Worm (Caenorhabditis elegans) whole organism, late embryonic: ENCODE results near the gene K02F3.2.

ENCODE experiments used
- C38D4.7 ChIP-seq: fragments of 200-800 bp; sonication (Bioruptor generic); optimal IDR thresholded peaks from 2 replicates; lab custom pipeline; 2018; ENCODE audit warnings: mild to moderate bottlenecking, missing genetic modification characterization, moderate library complexity, missing compliant biosample characterization
- K09A11.1 ChIP-seq: sonication (generic microtip); optimal IDR thresholded peaks from 2 replicates; lab custom pipeline; 2017; ENCODE audit warnings: antibody characterized with exemption, mild to moderate bottlenecking, missing genetic modification characterization, missing compliant biosample characterization; ENCODE audit not compliant: insufficient read depth
- ahr-1 ChIP-seq: sonication (generic microtip); optimal IDR thresholded peaks from 2 replicates; lab custom pipeline; 2016; ENCODE audit warnings: missing genetic modification characterization, missing compliant biosample characterization
- ceh-14 ChIP-seq: sonication (generic microtip); optimal IDR thresholded peaks from 2 replicates; lab custom pipeline; 2016; ENCODE audit warnings: missing genotype, missing genetic modification characterization, missing compliant biosample characterization
- ceh-18 ChIP-seq: sonication (generic microtip); optimal IDR thresholded peaks from 2 replicates; lab custom pipeline; 2016; ENCODE audit warnings: missing genetic modification characterization, missing compliant biosample characterization
- ceh-19 ChIP-seq: fragments of 200-800 bp; sonication (Bioruptor generic); optimal IDR thresholded peaks from 2 replicates; lab custom pipeline; 2018; ENCODE audit warnings: mild to moderate bottlenecking, missing genetic modification characterization, missing compliant biosample characterization
- ceh-2 ChIP-seq: sonication (generic microtip); optimal IDR thresholded peaks from 2 replicates; lab custom pipeline; 2016; ENCODE audit warnings: missing genotype, missing genetic modification characterization, missing compliant biosample characterization
- ceh-22 ChIP-seq: sonication (generic microtip); optimal IDR thresholded peaks from 2 replicates; lab custom pipeline; 2017; ENCODE audit warnings: missing biosample characterization, missing genetic modification characterization
- ceh-30 ChIP-seq: fragments of 150-350 bp; optimal IDR thresholded peaks from 2 replicates; lab custom pipeline; 2014; ENCODE audit warnings: missing biosample characterization, missing genetic modification characterization
- ceh-31 ChIP-seq: sonication (generic microtip); optimal IDR thresholded peaks from 2 replicates; lab custom pipeline; 2016; ENCODE audit warnings: missing genetic modification characterization, missing compliant biosample characterization
- ceh-34 ChIP-seq: sonication (generic microtip); optimal IDR thresholded peaks from 2 replicates; lab custom pipeline; 2016; ENCODE audit warnings: mild to moderate bottlenecking, missing genetic modification characterization, missing compliant biosample characterization
- ceh-45 ChIP-seq: fragments of 200-800 bp; sonication (Bioruptor generic); IDR thresholded peaks from 2 replicates; pipeline ENCODE4 v1.3.6; 2022; ENCODE audit warnings: missing genetic modification reagents, missing genetic modification characterization, missing compliant biosample characterization
- ceh-9 ChIP-seq: sonication (generic microtip); optimal IDR thresholded peaks from 2 replicates; lab custom pipeline; 2016; ENCODE audit warnings: mild to moderate bottlenecking, missing genetic modification characterization, inconsistent platforms, missing compliant biosample characterization
- dmd-4 ChIP-seq: sonication (generic microtip); optimal IDR thresholded peaks from 2 replicates; lab custom pipeline; 2016; ENCODE audit warnings: borderline replicate concordance, missing genetic modification characterization, missing compliant biosample characterization
- dve-1 ChIP-seq: sonication (generic microtip); optimal IDR thresholded peaks from 2 replicates; lab custom pipeline; 2017; ENCODE audit warnings: antibody characterized with exemption, mild to moderate bottlenecking, missing genetic modification characterization, missing compliant biosample characterization
- elt-2 ChIP-seq: sonication (generic microtip); optimal IDR thresholded peaks from 2 replicates; lab custom pipeline; 2016; ENCODE audit warnings: missing genetic modification reagents, missing genetic modification characterization, missing compliant biosample characterization
- elt-4 ChIP-seq: sonication (generic microtip); optimal IDR thresholded peaks from 2 replicates; lab custom pipeline; 2016; ENCODE audit warnings: missing genetic modification characterization, missing compliant biosample characterization
- ets-4 ChIP-seq: sonication (generic microtip); optimal IDR thresholded peaks from 2 replicates; lab custom pipeline; 2016; ENCODE audit warnings: missing genetic modification characterization, missing compliant biosample characterization
- eyg-1 ChIP-seq: sonication (generic microtip); optimal IDR thresholded peaks from 2 replicates; lab custom pipeline; 2016; ENCODE audit warnings: missing genotype, missing genetic modification characterization, missing compliant biosample characterization
- fax-1 ChIP-seq: sonication (generic microtip); optimal IDR thresholded peaks from 2 replicates; lab custom pipeline; 2016; ENCODE audit warnings: missing genotype, missing genetic modification characterization, missing compliant biosample characterization
- gmeb-2 ChIP-seq: sonication (generic microtip); optimal IDR thresholded peaks from 2 replicates; lab custom pipeline; 2016; ENCODE audit warnings: missing genetic modification characterization, inconsistent platforms, missing compliant biosample characterization
- hlh-30 ChIP-seq: sonication (generic microtip); optimal IDR thresholded peaks from 2 replicates; lab custom pipeline; 2017; ENCODE audit warnings: antibody characterized with exemption, missing genetic modification characterization, missing compliant biosample characterization; ENCODE audit not compliant: insufficient read depth
- hlh-6 ChIP-seq: sonication (generic microtip); optimal IDR thresholded peaks from 2 replicates; lab custom pipeline; 2016; ENCODE audit warnings: missing genotype, missing genetic modification characterization, missing compliant biosample characterization
- hlh-8 ChIP-seq: sonication (generic microtip); optimal IDR thresholded peaks from 2 replicates; lab custom pipeline; 2016; ENCODE audit warnings: missing genotype, missing genetic modification characterization, missing compliant biosample characterization
- lim-6 ChIP-seq: sonication (generic microtip); optimal IDR thresholded peaks from 2 replicates; lab custom pipeline; 2016; ENCODE audit warnings: missing genetic modification characterization, missing compliant biosample characterization
- mec-3 ChIP-seq: sonication (generic microtip); optimal IDR thresholded peaks from 2 replicates; lab custom pipeline; 2016; ENCODE audit warnings: borderline replicate concordance, missing genetic modification characterization, missing compliant biosample characterization
- nhr-11 ChIP-seq: fragments of 150-350 bp; optimal IDR thresholded peaks from 2 replicates; lab custom pipeline; 2014; ENCODE audit warnings: missing biosample characterization, missing genetic modification characterization
- nhr-232 ChIP-seq: sonication (generic microtip); optimal IDR thresholded peaks from 2 replicates; lab custom pipeline; 2016; ENCODE audit warnings: missing genetic modification characterization, missing compliant biosample characterization
- npax-4 ChIP-seq: sonication (generic microtip); optimal IDR thresholded peaks from 2 replicates; lab custom pipeline; 2016; ENCODE audit warnings: missing genetic modification characterization, missing compliant biosample characterization
- odd-2 ChIP-seq: sonication (generic microtip); optimal IDR thresholded peaks from 2 replicates; lab custom pipeline; 2017; ENCODE audit warnings: antibody characterized with exemption, mild to moderate bottlenecking, missing genetic modification characterization, missing compliant biosample characterization
- pag-3 ChIP-seq: sonication (generic microtip); optimal IDR thresholded peaks from 2 replicates; lab custom pipeline; 2016; ENCODE audit warnings: missing compliant biosample characterization, missing genetic modification characterization, borderline replicate concordance
- pax-1 ChIP-seq: fragments of 150-350 bp; optimal IDR thresholded peaks from 2 replicates; lab custom pipeline; 2014; ENCODE audit warnings: missing biosample characterization, missing genetic modification characterization
- pha-4 ChIP-seq: fragments of 150-350 bp; optimal IDR thresholded peaks from 2 replicates; lab custom pipeline; 2018; ENCODE audit warnings: missing biosample characterization, missing genetic modification reagents, missing genetic modification characterization
- ref-2 ChIP-seq: sonication (generic microtip); optimal IDR thresholded peaks from 2 replicates; lab custom pipeline; 2016; ENCODE audit warnings: missing genetic modification characterization, missing compliant biosample characterization
- rnt-1 ChIP-seq: sonication (generic microtip); optimal IDR thresholded peaks from 2 replicates; lab custom pipeline; 2016; ENCODE audit warnings: missing genetic modification characterization, missing compliant biosample characterization
- sdc-2 ChIP-seq: sonication (generic microtip); optimal IDR thresholded peaks from 2 replicates; lab custom pipeline; 2016; ENCODE audit warnings: missing genotype, missing genetic modification characterization, missing compliant biosample characterization
- sox-4 ChIP-seq: sonication (generic microtip); optimal IDR thresholded peaks from 2 replicates; lab custom pipeline; 2017; ENCODE audit warnings: mild to moderate bottlenecking, missing genetic modification characterization, inconsistent platforms, missing compliant biosample characterization
- syd-9 ChIP-seq: sonication (generic microtip); optimal IDR thresholded peaks from 2 replicates; lab custom pipeline; 2016; ENCODE audit warnings: mild to moderate bottlenecking, missing genetic modification characterization, moderate library complexity, missing compliant biosample characterization
- ttx-3 ChIP-seq: sonication (generic microtip); optimal IDR thresholded peaks from 2 replicates; lab custom pipeline; 2016; ENCODE audit warnings: missing genetic modification reagents, missing genetic modification characterization, missing compliant biosample characterization
- unc-3 ChIP-seq, 2 experiments: fragments of 200-800 bp in 1 of 2; sonication (Bioruptor generic) in 1 of 2; sonication (generic microtip) in 1 of 2; conservative IDR thresholded peaks in 1 of 2; optimal IDR thresholded peaks in 1 of 2; 2 replicates each; pipeline versions ENCODE4 v1.3.6 to Lab custom; 2016 to 2022; ENCODE audit warnings: missing compliant biosample characterization in 2 of 2, missing genetic modification characterization in 2 of 2, missing genetic modification reagents in 1 of 2
- unc-42 ChIP-seq: sonication (generic microtip); optimal IDR thresholded peaks from 2 replicates; lab custom pipeline; 2016; ENCODE audit warnings: missing genotype, missing genetic modification characterization, missing compliant biosample characterization
- unc-55 ChIP-seq: sonication (generic microtip); optimal IDR thresholded peaks from 2 replicates; lab custom pipeline; 2017; ENCODE audit warnings: missing biosample characterization, missing genetic modification reagents, missing genetic modification characterization
- unc-86 ChIP-seq: sonication (generic microtip); optimal IDR thresholded peaks from 2 replicates; lab custom pipeline; 2016; ENCODE audit warnings: missing genetic modification characterization, missing compliant biosample characterization

Gene K02F3.2

DNA sequence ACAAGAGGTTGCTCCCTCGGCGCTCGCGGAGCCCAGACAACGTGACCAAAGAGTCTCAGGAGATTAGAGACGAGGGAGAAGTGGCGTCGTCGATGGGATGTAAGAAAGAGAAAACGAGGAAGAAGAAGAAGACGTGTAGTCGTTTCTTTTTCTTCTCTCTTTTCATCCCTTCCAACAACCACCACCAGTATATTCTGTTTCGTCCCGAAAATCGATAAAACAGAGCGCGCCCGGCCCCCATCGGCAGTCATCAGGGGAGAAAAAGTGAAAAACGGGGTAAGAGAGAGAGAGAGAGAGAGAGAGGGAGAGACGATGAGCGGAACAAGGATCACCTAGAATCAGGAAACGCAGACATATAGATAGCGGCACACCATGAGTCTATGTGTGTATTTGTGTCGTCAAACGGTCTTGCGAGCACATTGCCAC lies 42.2 kb downstream of the K02F3.2 start (continued):
- TF ChIP-seq hlh-8 (tag; lab: Kevin White, UChicago), result no peak
- no peak for TF ChIP-seq odd-2
- TF ChIP-seq sox-4 (tag; lab: Kevin White, UChicago), result no peak
- no peak for TF ChIP-seq npax-4 (tag; lab: Kevin White, UChicago)
- TF ChIP-seq eyg-1, result peak; percentile 53
- no peak for TF ChIP-seq sdc-2 (tag; lab: Kevin White, UChicago)
- TF ChIP-seq unc-86 (tag; lab: Kevin White, UChicago), result peak; percentile 13
- peak; percentile 55 for TF ChIP-seq dve-1 (tag; lab: Kevin White, UChicago)
- TF ChIP-seq unc-55 (GFP tag; lab: Kevin White, UChicago), result peak; percentile 55
- TF ChIP-seq dmd-4 (tag; lab: Kevin White, UChicago), result no peak
- TF ChIP-seq ceh-18, result peak; percentile 42
- no peak for TF ChIP-seq ets-4 (tag; lab: Kevin White, UChicago)
- no peak for TF ChIP-seq ceh-2 (tag; lab: Kevin White, UChicago)
- TF ChIP-seq ttx-3 (tag; lab: Kevin White, UChicago), result no peak
- TF ChIP-seq rnt-1 (tag; lab: Kevin White, UChicago), result peak; percentile 10
- TF ChIP-seq fax-1 (tag; lab: Kevin White, UChicago), result no peak
- TF ChIP-seq gmeb-2 (tag; lab: Kevin White, UChicago), result no peak
- TF ChIP-seq unc-3 (GFP tag; conservative IDR thresholded peaks at IDR 0.05; lab: Robert Waterston, UW), result no peak; the same call in 1 of the 2 replicates
- peak; percentile 45 for TF ChIP-seq unc-3 (tag; optimal IDR thresholded peaks at IDR 0.05; lab: Kevin White, UChicago)
- TF ChIP-seq unc-42 (tag; lab: Kevin White, UChicago), result peak; percentile 73
- TF ChIP-seq ref-2 (tag; lab: Kevin White, UChicago), result peak; percentile 35
- TF ChIP-seq ceh-9 (tag; lab: Kevin White, UChicago), result no peak
- peak; percentile 40 for TF ChIP-seq ceh-34 (tag; lab: Kevin White, UChicago)
- peak; percentile 46 for TF ChIP-seq K09A11.1 (tag; lab: Kevin White, UChicago)
- TF ChIP-seq syd-9, result peak; percentile 14
- no peak for TF ChIP-seq pax-1 (tag; lab: Kevin White, UChicago)
- no peak for TF ChIP-seq ceh-22
- no peak for TF ChIP-seq pha-4 (tag; lab: Kevin White, UChicago)
- TF ChIP-seq elt-2, result peak; percentile 52
- no peak for TF ChIP-seq C38D4.7
- TF ChIP-seq nhr-232 (tag; lab: Kevin White, UChicago), result no peak
- TF ChIP-seq mec-3 (tag; lab: Kevin White, UChicago), result no peak
- TF ChIP-seq elt-4 (tag; lab: Kevin White, UChicago), result no peak
- 0 out of 2 replicates have a peak, but pooled peaks have one; percentile 19 for TF ChIP-seq ceh-45 (GFP tag; lab: Robert Waterston, UW)
- TF ChIP-seq ceh-31 (tag; lab: Kevin White, UChicago), result peak; percentile 83
- no peak for TF ChIP-seq lim-6 (tag; lab: Kevin White, UChicago)
- no peak for TF ChIP-seq nhr-11 (tag; lab: Kevin White, UChicago)
- TF ChIP-seq ceh-14 (tag; lab: Kevin White, UChicago), result peak; percentile 50
- TF ChIP-seq ahr-1 (tag; lab: Kevin White, UChicago), result no peak
- TF ChIP-seq ceh-30, result peak; percentile 22
- TF ChIP-seq pag-3, result no peak
- peak; percentile 68 for TF ChIP-seq ceh-19
- no peak for TF ChIP-seq hlh-6 (tag; lab: Kevin White, UChicago)

ce11 chrIII:888983-889549 lies 43.4 kb downstream of the K02F3.2 start:
- TF ChIP-seq syd-9, result no peak
- peak; percentile 48 for TF ChIP-seq hlh-30 (tag; lab: Kevin White, UChicago)
- TF ChIP-seq unc-42 (tag; lab: Kevin White, UChicago), result peak; percentile 40
- TF ChIP-seq, all 69 proteins: peak for 2
